Fruit fly (Drosophila melanogaster): ENCODE results near the gene CG6048.

DNA sequence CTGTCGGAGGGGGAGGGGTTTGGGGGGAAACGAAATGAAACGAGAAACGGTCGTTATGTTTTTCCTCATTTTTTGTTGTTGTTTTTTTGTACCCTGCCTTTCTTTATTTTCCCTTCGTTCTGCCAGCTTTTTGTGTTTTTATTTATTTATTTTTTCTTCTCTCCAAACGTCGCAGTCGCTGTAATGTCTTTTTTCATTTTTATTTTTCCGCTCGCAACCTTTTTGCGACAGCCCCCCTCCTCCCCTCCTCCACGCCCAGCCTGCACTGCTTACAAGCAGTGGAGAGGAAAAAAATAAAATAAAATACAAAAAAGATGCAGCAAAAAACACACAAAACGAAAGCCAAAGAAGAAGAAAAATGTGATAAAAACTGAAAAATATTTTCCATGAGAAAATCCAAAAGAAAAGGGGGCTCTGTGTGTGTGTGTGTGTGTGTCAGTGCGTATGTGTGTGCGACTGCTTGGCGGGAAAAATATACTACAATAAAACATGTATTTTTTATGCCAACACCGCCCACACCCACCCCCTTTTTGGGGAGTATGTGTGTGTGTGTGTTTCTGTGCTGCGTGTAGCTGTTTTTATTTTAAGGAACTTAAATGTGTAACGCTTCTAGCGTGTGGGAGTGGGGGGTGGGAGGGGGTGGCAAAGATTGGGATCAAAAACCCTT is 17.2 kb upstream of the CG6048 start:
- TF ChIP-seq CG32264 (GFP tag; optimal IDR thresholded peaks at IDR 0.05) (no peak), br (GFP tag; optimal IDR thresholded peaks at IDR 0.05) (no peak), dl (GFP tag; optimal IDR thresholded peaks at IDR 0.05; ENCODE audit: insufficient read depth in 1 of 2, partially characterized antibody in 2 of 2) (no peak), dsf (GFP tag; optimal IDR thresholded peaks at IDR 0.05; ENCODE audit: borderline replicate concordance) (no peak), woc (GFP tag; optimal IDR thresholded peaks at IDR 0.05) (no peak), sv (GFP tag; optimal IDR thresholded peaks at IDR 0.05) (no peak), Hr78 (GFP tag; optimal IDR thresholded peaks at IDR 0.05) (no peak), psq (GFP tag; optimal IDR thresholded peaks at IDR 0.05) (no peak), Sp1 (GFP tag; optimal IDR thresholded peaks at IDR 0.05) (peak; percentile 63), ey (GFP tag; optimal IDR thresholded peaks at IDR 0.05) (no peak), Abd-B (GFP tag; optimal IDR thresholded peaks at IDR 0.05) (no peak), CrebA (GFP tag; optimal IDR thresholded peaks at IDR 0.05; ENCODE audit: borderline replicate concordance) (no peak)

All from whole organism, wandering third instar larva.